Fruit fly (Drosophila melanogaster) S2 (cell line): ENCODE data around the gene Cyp4ac3.

Source experiments
- CG8478 ChIP-seq: fragments of >200 bp; optimal IDR thresholded peaks from 2 replicates; lab custom pipeline; 2018
- CTCF ChIP-seq, 2 experiments: fragments of >200 bp; optimal IDR thresholded peaks; 2 replicates each; lab custom pipeline; 2018

DNA sequence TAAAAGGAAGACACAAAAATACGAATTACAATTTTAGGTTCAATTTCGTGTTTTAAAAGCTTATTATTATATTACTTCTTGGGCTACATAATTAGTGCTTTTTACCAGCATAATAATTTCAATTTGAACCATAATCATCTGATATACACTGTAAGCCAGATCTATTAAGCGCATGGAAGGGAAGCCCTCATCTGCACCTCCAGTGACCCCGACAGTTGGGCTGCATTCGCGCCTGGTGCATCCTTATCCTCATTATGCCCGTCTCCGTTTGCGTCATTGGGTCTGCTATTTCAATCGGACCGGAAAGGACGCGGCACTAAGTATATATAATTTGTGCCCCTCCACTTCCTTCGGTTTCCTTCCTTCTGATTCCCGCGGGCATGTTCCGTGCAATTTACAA lies 16.6 kb upstream of the Cyp4ac3 start:
- TF ChIP-seq CG8478 (lab: Kevin White, UChicago): no peak
- TF ChIP-seq CTCF (optimal IDR thresholded peaks at IDR 0.05; lab: Kevin White, UChicago): no peak
